Fruit fly (Drosophila melanogaster): ENCODE measurements around the gene CG43321.

Gene CG43321

dm6 chr2L:7009807-7010470 is 2.1 kb upstream of the CG43321 start, which contains the start of gene uif (continued):
- no peak for TF ChIP-seq achi (GFP tag; optimal IDR thresholded peaks at IDR 0.05)
- no peak for TF ChIP-seq eg (GFP tag; IDR thresholded peaks at IDR 0.05)
- no peak for TF ChIP-seq Hr38 (GFP tag; optimal IDR thresholded peaks at IDR 0.05)
- TF ChIP-seq vri (GFP tag; optimal IDR thresholded peaks at IDR 0.05) = no peak
- TF ChIP-seq Ets21C (GFP tag; optimal IDR thresholded peaks at IDR 0.05) = no peak
- no peak for TF ChIP-seq CG11762 (GFP tag; optimal IDR thresholded peaks at IDR 0.05; ENCODE audit: insufficient read depth)
- no peak for TF ChIP-seq OdsH (GFP tag; optimal IDR thresholded peaks at IDR 0.05)
- TF ChIP-seq fd59A (GFP tag; optimal IDR thresholded peaks at IDR 0.05) = no peak

dm6 chr2L:7010513-7010912 is 1.5 kb upstream of the CG43321 start:
- TF ChIP-seq CG8319 (GFP tag; optimal IDR thresholded peaks at IDR 0.05) (no peak), CG8119 (GFP tag; IDR thresholded peaks at IDR 0.05) (0 out of 3 replicates have a peak, but pooled peaks have one; percentile 6)

- TF ChIP-seq acj6 (GFP tag; optimal IDR thresholded peaks at IDR 0.05) (no peak), CG34406 (GFP tag; optimal IDR thresholded peaks at IDR 0.05) (no peak), CG6854 (GFP tag; optimal IDR thresholded peaks at IDR 0.05) (no peak), dac (GFP tag; optimal IDR thresholded peaks at IDR 0.05) (no peak), Sox15 (GFP tag; optimal IDR thresholded peaks at IDR 0.05) (no peak), Ets21C (GFP tag; optimal IDR thresholded peaks at IDR 0.05) (no peak), CG7368 (GFP tag; optimal IDR thresholded peaks at IDR 0.05) (no peak), CG31627 (GFP tag; optimal IDR thresholded peaks at IDR 0.05) (no peak), cyc (GFP tag; optimal IDR thresholded peaks at IDR 0.05) (no peak), CG10631 (GFP tag; optimal IDR thresholded peaks at IDR 0.05) (no peak), svp (GFP tag) (no peak), esn (GFP tag; optimal IDR thresholded peaks at IDR 0.05) (no peak), fd85E (GFP tag; optimal IDR thresholded peaks at IDR 0.05) (no peak), Hr39 (GFP tag; optimal IDR thresholded peaks at IDR 0.05) (no peak), Sox102F (GFP tag; optimal IDR thresholded peaks at IDR 0.05) (no peak), CG8632 (GFP tag; optimal IDR thresholded peaks at IDR 0.05) (no peak), CG1621 (tag; optimal IDR thresholded peaks at IDR 0.05) (no peak)
Measured at dm6 chr2L:7013157-7013556, 1.1 kb downstream of the CG43321 start, which contains the start of gene CG43322. Gene CG43322, plus strand, starts transcription at chr2L:7013396.

dm6 chr2L:7021382-7021781 is 9.3 kb downstream of the CG43321 start, which contains the start of gene Pcp:
Gene Pcp, plus strand, starts transcription at chr2L:7021682.
- TF ChIP-seq achi (GFP tag; optimal IDR thresholded peaks at IDR 0.05) (no peak), CG6854 (GFP tag; optimal IDR thresholded peaks at IDR 0.05) (no peak), CG10669 (GFP tag; optimal IDR thresholded peaks at IDR 0.05) (no peak), Hr4 (GFP tag; optimal IDR thresholded peaks at IDR 0.05) (no peak), CG34406 (GFP tag; optimal IDR thresholded peaks at IDR 0.05) (no peak), CG10631 (GFP tag; optimal IDR thresholded peaks at IDR 0.05) (no peak), acj6 (GFP tag; optimal IDR thresholded peaks at IDR 0.05) (no peak), CG6792 (GFP tag; optimal IDR thresholded peaks at IDR 0.05) (no peak), pdm3 (GFP tag; optimal IDR thresholded peaks at IDR 0.05) (no peak), CG4318 (GFP tag; optimal IDR thresholded peaks at IDR 0.05) (no peak), Eip75B (GFP tag; optimal IDR thresholded peaks at IDR 0.05) (no peak), dsx (GFP tag; optimal IDR thresholded peaks at IDR 0.05; ENCODE audit: poor library complexity, severe bottlenecking) (no peak), eg (GFP tag; IDR thresholded peaks at IDR 0.05) (no peak)

- TF ChIP-seq Met (GFP tag; optimal IDR thresholded peaks at IDR 0.05) (peak; percentile 87), Sox14 (GFP tag; optimal IDR thresholded peaks at IDR 0.05) (peak; percentile 88), Eip93F (GFP tag; optimal IDR thresholded peaks at IDR 0.05) (peak; percentile 77), CG3032 (tag; optimal IDR thresholded peaks at IDR 0.05) (no peak), CG7368 (GFP tag; optimal IDR thresholded peaks at IDR 0.05) (peak; percentile 13), Eip78C (GFP tag) (peak; percentile 90), fd59A (GFP tag; optimal IDR thresholded peaks at IDR 0.05) (peak; percentile 30), dsx (GFP tag; optimal IDR thresholded peaks at IDR 0.05; ENCODE audit: poor library complexity, severe bottlenecking) (peak; percentile 50), acj6 (GFP tag; optimal IDR thresholded peaks at IDR 0.05) (peak; percentile 72), CG32006 (GFP tag; optimal IDR thresholded peaks at IDR 0.05) (peak; percentile 74), CG6854 (GFP tag; optimal IDR thresholded peaks at IDR 0.05) (no peak), CG11902 (GFP tag; optimal IDR thresholded peaks at IDR 0.05) (peak; percentile 59), vri (GFP tag; optimal IDR thresholded peaks at IDR 0.05) (peak; percentile 87), eg (GFP tag; IDR thresholded peaks at IDR 0.05) (no peak; the same call in 2 of the 3 replicates), spab (GFP tag; optimal IDR thresholded peaks at IDR 0.05) (no peak), CG10631 (GFP tag; optimal IDR thresholded peaks at IDR 0.05) (peak; percentile 63), Smox (GFP tag; optimal IDR thresholded peaks at IDR 0.05) (peak; percentile 87)
Measured at dm6 chr2L:7023614-7024259, 11.7 kb downstream of the CG43321 start, which contains the start of gene Gart. Gene Gart, minus strand, starts transcription at chr2L:7023898.
